Worm (Caenorhabditis elegans) whole organism, mixed stage, embryonic: ENCODE data around the gene srd-8.

Source experiments
- lsy-2 ChIP-seq: fragments of 150-350 bp; optimal IDR thresholded peaks from 2 replicates; lab custom pipeline; 2014; ENCODE audit warnings: missing biosample characterization, missing genetic modification characterization
- nhr-76 ChIP-seq: sonication (generic microtip); optimal IDR thresholded peaks from 2 replicates; lab custom pipeline; 2017; ENCODE audit warnings: missing biosample characterization, missing genetic modification characterization
- snpc-4 ChIP-seq: fragments of 150-350 bp; optimal IDR thresholded peaks from 2 replicates; lab custom pipeline; 2014; ENCODE audit warnings: missing biosample characterization, missing genetic modification characterization
- zip-8 ChIP-seq: fragments of 150-350 bp; optimal IDR thresholded peaks from 2 replicates; lab custom pipeline; 2014; ENCODE audit warnings: missing biosample characterization, missing genetic modification characterization

- TF ChIP-seq nhr-76 (tag; lab: Kevin White, UChicago) (no peak), lsy-2 (tag; lab: Kevin White, UChicago) (no peak), snpc-4 (tag; lab: Kevin White, UChicago) (no peak), zip-8 (tag; lab: Kevin White, UChicago) (no peak)
Measured at ce11 chrIV:5614558-5615026, 30.8 kb downstream of the srd-8 start, which contains the start of gene C39H7.4.
